Fruit fly (Drosophila melanogaster): ENCODE measurements around the gene gammaTub37C.

dm6 chr2L:19229059-19229458 lies 43.5 kb upstream of the gammaTub37C start:
- TF ChIP-seq CTCF (optimal IDR thresholded peaks at IDR 0.05) = no peak
- no peak for TF ChIP-seq CG8478 (optimal IDR thresholded peaks at IDR 0.05)

Measured in S2 (cell line).